Fruit fly (Drosophila melanogaster): ENCODE data around the gene naz.

Gene naz

dm6 chr3R:18314824-18315690 lies 13.7 kb downstream of the naz start (continued):
- no peak for TF ChIP-seq YL-1 (GFP tag; optimal IDR thresholded peaks at IDR 0.05)
- peak; percentile 2 for TF ChIP-seq CG13894 (tag; optimal IDR thresholded peaks at IDR 0.05)
- TF ChIP-seq Bteb2 (GFP tag; optimal IDR thresholded peaks at IDR 0.05), result no peak
- no peak for TF ChIP-seq CG6813 (GFP tag; optimal IDR thresholded peaks at IDR 0.05)
- no peak for TF ChIP-seq shn (GFP tag; optimal IDR thresholded peaks at IDR 0.05)
- TF ChIP-seq grau (tag; optimal IDR thresholded peaks at IDR 0.05), result peak; percentile 46
- no peak for TF ChIP-seq CG2116 (GFP tag; optimal IDR thresholded peaks at IDR 0.05)
- no peak for TF ChIP-seq CG10462 (GFP tag; optimal IDR thresholded peaks at IDR 0.05)
- no peak for TF ChIP-seq HmgD (GFP tag; optimal IDR thresholded peaks at IDR 0.05)
- TF ChIP-seq Vsx1 (GFP tag; optimal IDR thresholded peaks at IDR 0.05), result no peak
- TF ChIP-seq CG11723 (GFP tag; optimal IDR thresholded peaks at IDR 0.05), result no peak
- no peak for TF ChIP-seq CG8290 (GFP tag; optimal IDR thresholded peaks at IDR 0.05)
- peak in 1 of 2 experiments; percentile 66 for TF ChIP-seq CG8290 (tag; optimal IDR thresholded peaks at IDR 0.05)
- TF ChIP-seq BtbVII (GFP tag; optimal IDR thresholded peaks at IDR 0.05), result no peak
- TF ChIP-seq CG6765 (GFP tag; optimal IDR thresholded peaks at IDR 0.05), result no peak
- TF ChIP-seq sqz (GFP tag; optimal IDR thresholded peaks at IDR 0.05), result no peak
- peak; percentile 69; the same call in 1 of the 2 replicates for TF ChIP-seq vvl (GFP tag; IDR thresholded peaks at IDR 0.05)
- no peak for TF ChIP-seq CG3065 (GFP tag; optimal IDR thresholded peaks at IDR 0.05)
- TF ChIP-seq lov (optimal IDR thresholded peaks at IDR 0.05), result no peak
- TF ChIP-seq lov (GFP tag; IDR thresholded peaks at IDR 0.05), result 0 out of 3 replicates have a peak, but pooled peaks have one; percentile 47
- TF ChIP-seq CG33557 (GFP tag; optimal IDR thresholded peaks at IDR 0.05), result no peak
- no peak; the same call in 1 of the 2 replicates for TF ChIP-seq E2f2 (GFP tag; IDR thresholded peaks at IDR 0.05)
- TF ChIP-seq wor (GFP tag; IDR thresholded peaks at IDR 0.05), result no peak
- TF ChIP-seq CG3407 (GFP tag; optimal IDR thresholded peaks at IDR 0.05), result no peak
- TF ChIP-seq CG12104 (GFP tag; optimal IDR thresholded peaks at IDR 0.05), result no peak
- no peak for TF ChIP-seq Dip2 (GFP tag; IDR thresholded peaks at IDR 0.05)
- TF ChIP-seq CG1233 (GFP tag; optimal IDR thresholded peaks at IDR 0.05), result no peak
- TF ChIP-seq CG5245 (GFP tag; optimal IDR thresholded peaks at IDR 0.05), result no peak
- peak; percentile 5 for TF ChIP-seq vfl (GFP tag; optimal IDR thresholded peaks at IDR 0.05)
- TF ChIP-seq Antp (GFP tag; optimal IDR thresholded peaks at IDR 0.05), result peak; percentile 56
- TF ChIP-seq pzg (GFP tag; optimal IDR thresholded peaks at IDR 0.05), result no peak
- peak; percentile 27 for TF ChIP-seq mam (GFP tag; optimal IDR thresholded peaks at IDR 0.05)
- no peak for TF ChIP-seq sna (GFP tag; IDR thresholded peaks at IDR 0.05; ENCODE audit: partially characterized antibody)
- peak; percentile 78 for TF ChIP-seq ci (GFP tag; IDR thresholded peaks at IDR 0.05)
- peak; percentile 22 for TF ChIP-seq MTF-1 (GFP tag; optimal IDR thresholded peaks at IDR 0.05; ENCODE audit: borderline replicate concordance)
- no peak for TF ChIP-seq Deaf1 (tag; optimal IDR thresholded peaks at IDR 0.05)
- peak; percentile 41; the same call in 1 of the 2 replicates for TF ChIP-seq H2.0 (GFP tag; IDR thresholded peaks at IDR 0.05)
- TF ChIP-seq ind (GFP tag; optimal IDR thresholded peaks at IDR 0.05), result peak; percentile 31
- no peak for TF ChIP-seq hth (optimal IDR thresholded peaks at IDR 0.05)
- TF ChIP-seq CG10321 (GFP tag; IDR thresholded peaks at IDR 0.05), result no peak
- TF ChIP-seq schlank (tag; optimal IDR thresholded peaks at IDR 0.05), result no peak
- TF ChIP-seq wek (GFP tag; optimal IDR thresholded peaks at IDR 0.05), result no peak
- 0 out of 2 replicates have a peak, but pooled peaks have one; percentile 45 for TF ChIP-seq NFAT (GFP tag; IDR thresholded peaks at IDR 0.05)
- peak; percentile 41 for TF ChIP-seq Ptx1 (GFP tag; IDR thresholded peaks at IDR 0.05)
- peak; percentile 23 for TF ChIP-seq CG8944 (GFP tag; optimal IDR thresholded peaks at IDR 0.05)
- TF ChIP-seq CG4820 (GFP tag; optimal IDR thresholded peaks at IDR 0.05), result no peak
- peak; percentile 41; the same call in 1 of the 2 replicates for TF ChIP-seq CG31224 (GFP tag; IDR thresholded peaks at IDR 0.05)
- peak; percentile 93 for TF ChIP-seq Med (GFP tag)
- TF ChIP-seq gro (GFP tag; optimal IDR thresholded peaks at IDR 0.05), result no peak
- peak; percentile 82 for TF ChIP-seq sens (GFP tag)
- no peak for TF ChIP-seq Side (GFP tag; optimal IDR thresholded peaks at IDR 0.05)

Measured in whole organism, embryonic.